Fruit fly (Drosophila melanogaster): ENCODE measurements around the gene CG32638.

CG32638 gene

dm6 chrX:13127973-13128749, 433 bp downstream of the CG32638 start (continued):
- TF ChIP-seq CHES-1-like (GFP tag; optimal IDR thresholded peaks at IDR 0.05), result peak; percentile 2
- no peak for TF ChIP-seq CG9876 (GFP tag; optimal IDR thresholded peaks at IDR 0.05)
- no peak for TF ChIP-seq BtbVII (GFP tag; optimal IDR thresholded peaks at IDR 0.05)
- TF ChIP-seq CG11085 (GFP tag; IDR thresholded peaks at IDR 0.05), result no peak
- TF ChIP-seq CG13624 (GFP tag; optimal IDR thresholded peaks at IDR 0.05), result no peak
- TF ChIP-seq sob (GFP tag; IDR thresholded peaks at IDR 0.05), result no peak
- no peak for TF ChIP-seq ab (GFP tag; optimal IDR thresholded peaks at IDR 0.05)
- no peak for TF ChIP-seq CG11093 (GFP tag; IDR thresholded peaks at IDR 0.05)
- TF ChIP-seq Rfx (GFP tag; IDR thresholded peaks at IDR 0.05), result no peak
- TF ChIP-seq Lhr (GFP tag; optimal IDR thresholded peaks at IDR 0.05), result no peak
- TF ChIP-seq CG17385 (GFP tag; optimal IDR thresholded peaks at IDR 0.05), result peak; percentile 23
- TF ChIP-seq CG11560 (tag; IDR thresholded peaks at IDR 0.05), result no peak
- TF ChIP-seq gcm2 (GFP tag; optimal IDR thresholded peaks at IDR 0.05), result no peak
- no peak for TF ChIP-seq CG34376 (GFP tag; optimal IDR thresholded peaks at IDR 0.05)
- TF ChIP-seq NC2β (GFP tag; optimal IDR thresholded peaks at IDR 0.05), result peak; percentile 51
- no peak for TF ChIP-seq H15 (GFP tag; IDR thresholded peaks at IDR 0.05)
- TF ChIP-seq br (optimal IDR thresholded peaks at IDR 0.05), result no peak
- no peak for TF ChIP-seq kah (GFP tag; optimal IDR thresholded peaks at IDR 0.05)
- no peak for TF ChIP-seq CG1603 (tag; optimal IDR thresholded peaks at IDR 0.05)
- TF ChIP-seq bbx (GFP tag; IDR thresholded peaks at IDR 0.05; ENCODE audit: partially characterized antibody), result no peak
- peak; percentile 72 for TF ChIP-seq vvl (GFP tag; IDR thresholded peaks at IDR 0.05)
- peak; percentile 20 for TF ChIP-seq CG11398 (GFP tag; optimal IDR thresholded peaks at IDR 0.05)
- TF ChIP-seq CG7556 (GFP tag; optimal IDR thresholded peaks at IDR 0.05), result no peak
- no peak for TF ChIP-seq al (GFP tag; IDR thresholded peaks at IDR 0.05)
- TF ChIP-seq bsh (GFP tag; optimal IDR thresholded peaks at IDR 0.05), result peak in 1 of 2 experiments; percentile 58
- peak; percentile 30 for TF ChIP-seq HLHmδ (GFP tag; optimal IDR thresholded peaks at IDR 0.05)
- no peak for TF ChIP-seq CG5180 (GFP tag; optimal IDR thresholded peaks at IDR 0.05)
- TF ChIP-seq kay (GFP tag; optimal IDR thresholded peaks at IDR 0.05), result no peak
- TF ChIP-seq gro (GFP tag; optimal IDR thresholded peaks at IDR 0.05), result no peak
- TF ChIP-seq slbo (GFP tag; IDR thresholded peaks at IDR 0.05), result no peak
- no peak for TF ChIP-seq cwo (GFP tag; optimal IDR thresholded peaks at IDR 0.05)
- no peak for TF ChIP-seq CG18599 (GFP tag; optimal IDR thresholded peaks at IDR 0.05)
- TF ChIP-seq CG12942 (GFP tag; optimal IDR thresholded peaks at IDR 0.05), result no peak
- peak; percentile 19 for TF ChIP-seq Oli (tag; optimal IDR thresholded peaks at IDR 0.05)
- peak; percentile 3 for TF ChIP-seq CG10654 (GFP tag; optimal IDR thresholded peaks at IDR 0.05)
- no peak for TF ChIP-seq CG17186 (GFP tag; optimal IDR thresholded peaks at IDR 0.05)
- no peak for TF ChIP-seq B-H2 (GFP tag; optimal IDR thresholded peaks at IDR 0.05)
- no peak for TF ChIP-seq CG18476 (GFP tag; optimal IDR thresholded peaks at IDR 0.05)
- no peak for TF ChIP-seq CG30431 (GFP tag; optimal IDR thresholded peaks at IDR 0.05)
- no peak for TF ChIP-seq dimm (GFP tag; IDR thresholded peaks at IDR 0.05)
- TF ChIP-seq gfzf (GFP tag; optimal IDR thresholded peaks at IDR 0.05), result no peak

DNA sequence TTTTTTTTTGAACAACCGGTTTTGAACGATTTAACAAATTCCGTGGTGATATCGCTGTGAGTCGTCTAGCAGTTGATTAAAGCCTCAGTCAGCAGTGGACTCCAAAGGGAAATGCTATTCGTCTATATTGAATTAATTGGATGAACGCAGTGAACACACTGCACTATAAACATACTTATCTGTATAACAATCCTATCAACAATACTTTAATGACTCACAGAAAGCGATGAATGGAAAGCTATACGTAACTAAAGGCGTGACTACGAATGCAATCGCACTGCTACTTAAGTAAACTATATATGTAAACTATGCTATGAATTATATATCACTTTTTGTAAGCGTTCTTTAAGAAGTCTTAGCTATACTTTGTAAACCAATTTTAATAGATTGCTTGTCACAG, 3.0 kb downstream of the CG32638 start:
- TF ChIP-seq sug (tag; optimal IDR thresholded peaks at IDR 0.05) (no peak), knrl (GFP tag; IDR thresholded peaks at IDR 0.05; ENCODE audit: partially characterized antibody) (no peak), Asciz (GFP tag; optimal IDR thresholded peaks at IDR 0.05) (no peak), vvl (GFP tag; IDR thresholded peaks at IDR 0.05) (0 out of 2 replicates have a peak, but pooled peaks have one; percentile 12), hth (optimal IDR thresholded peaks at IDR 0.05) (no peak), MESR4 (GFP tag; optimal IDR thresholded peaks at IDR 0.05) (no peak), sd (tag; optimal IDR thresholded peaks at IDR 0.05) (peak; percentile 37), CG1024 (GFP tag; IDR thresholded peaks at IDR 0.05) (no peak), CG6854 (GFP tag; optimal IDR thresholded peaks at IDR 0.05) (no peak), CG8765 (GFP tag; IDR thresholded peaks at IDR 0.05) (no peak), CG12744 (GFP tag; optimal IDR thresholded peaks at IDR 0.05) (no peak), CG12071 (GFP tag; optimal IDR thresholded peaks at IDR 0.05) (no peak), ewg (GFP tag; optimal IDR thresholded peaks at IDR 0.05) (no peak)
